Worm (Caenorhabditis elegans) whole organism, L4/young adult: ENCODE data around the gene F43C11.6.

ENCODE experiments used
- W03F9.2 ChIP-seq: fragments of 150-350 bp; optimal IDR thresholded peaks from 2 replicates; lab custom pipeline; 2014; ENCODE audit warnings: missing biosample characterization, missing genetic modification characterization
- him-1 ChIP-seq: sonication (generic microtip); optimal IDR thresholded peaks from 2 replicates; lab custom pipeline; 2016; ENCODE audit warnings: missing genotype, missing genetic modification reagents, missing genetic modification characterization, missing compliant biosample characterization

- TF ChIP-seq W03F9.2 (tag; lab: Kevin White, UChicago), result no peak
- no peak for TF ChIP-seq him-1 (tag; lab: Kevin White, UChicago)
Measured at ce11 chrII:2379673-2380072, 37.4 kb downstream of the F43C11.6 start.
